Worm (Caenorhabditis elegans) whole organism, L4 larva: ENCODE data around the gene C37C3.10.

ENCODE experiments used
- D1046.2 ChIP-seq: fragments of 200-800 bp; sonication (Bioruptor generic); IDR thresholded peaks from 2 replicates; pipeline ENCODE4 v1.3.6; 2022; ENCODE audit warnings: missing genetic modification characterization, missing compliant biosample characterization
- F10B5.3 ChIP-seq: sonication (generic microtip); optimal IDR thresholded peaks from 2 replicates; lab custom pipeline; 2016; ENCODE audit warnings: mild to moderate bottlenecking, missing genetic modification characterization, missing compliant biosample characterization
- R02D3.7 ChIP-seq: fragments of 150-350 bp; sonication (generic microtip); optimal IDR thresholded peaks from 3 replicates; lab custom pipeline; 2014; ENCODE audit warnings: missing biosample characterization, missing genetic modification characterization
- T20F7.1 ChIP-seq: fragments of 200-800 bp; sonication (Bioruptor generic); optimal IDR thresholded peaks from 2 replicates; lab custom pipeline; 2018; ENCODE audit warnings: mild to moderate bottlenecking, missing genetic modification characterization, missing compliant biosample characterization
- Y75B8A.6 ChIP-seq: fragments of 200-800 bp; sonication (Bioruptor generic); IDR thresholded peaks from 2 replicates; pipeline ENCODE4 v1.3.6; 2022; ENCODE audit warnings: missing genetic modification reagents, missing genetic modification characterization, missing compliant biosample characterization
- aha-1 ChIP-seq: fragments of 150-350 bp; peaks from one replicate; lab custom pipeline; 2014; ENCODE audit warnings: missing biosample characterization, missing genetic modification characterization
- aly-2 ChIP-seq: sonication (generic microtip); optimal IDR thresholded peaks from 2 replicates; lab custom pipeline; 2018; ENCODE audit warnings: missing biosample characterization, missing genetic modification characterization
- ama-1 ChIP-seq: fragments of 150-350 bp; optimal IDR thresholded peaks from 2 replicates; lab custom pipeline; 2014; ENCODE audit warnings: inconsistent platforms, mixed read lengths
- ceh-20 ChIP-seq: fragments of 200-800 bp; sonication (Bioruptor generic); IDR thresholded peaks from 2 replicates; pipeline ENCODE4 v1.3.6; 2022; ENCODE audit warnings: missing genetic modification reagents, missing genetic modification characterization, missing compliant biosample characterization
- ceh-44 ChIP-seq: fragments of 200-800 bp; sonication (Bioruptor generic); IDR thresholded peaks from 2 replicates; pipeline ENCODE4 v1.3.6; 2022; ENCODE audit warnings: missing genetic modification reagents, missing genetic modification characterization, missing compliant biosample characterization
- ces-1 ChIP-seq: fragments of 150-350 bp; sonication (generic microtip); optimal IDR thresholded peaks from 4 replicates; lab custom pipeline; 2014; ENCODE audit warnings: missing biosample characterization, missing genetic modification reagents, missing genetic modification characterization
- ctbp-1 ChIP-seq: fragments of 200-800 bp; sonication (Bioruptor generic); IDR thresholded peaks from 2 replicates; pipeline ENCODE4 v1.3.6; 2022; ENCODE audit warnings: missing genetic modification reagents, missing genetic modification characterization, missing compliant biosample characterization
- daf-16 ChIP-seq, 3 experiments: sonication (generic microtip); optimal IDR thresholded peaks; 2 replicates each; lab custom pipeline; 2016 to 2017; ENCODE audit warnings: missing genetic modification characterization in 3 of 3, missing genetic modification reagents in 3 of 3, mild to moderate bottlenecking in 2 of 3, missing compliant biosample characterization in 2 of 3, missing biosample characterization in 1 of 3, moderate library complexity in 1 of 3
- dmd-6 ChIP-seq: fragments of 200-800 bp; sonication (Bioruptor generic); IDR thresholded peaks from 2 replicates; pipeline ENCODE4 v1.3.6; 2022; ENCODE audit warnings: missing genetic modification reagents, missing genetic modification characterization, missing compliant biosample characterization
- dmd-8 ChIP-seq: fragments of 200-800 bp; sonication (Bioruptor generic); IDR thresholded peaks from 2 replicates; pipeline ENCODE4 v1.3.6; 2022; ENCODE audit warnings: missing genetic modification characterization, missing compliant biosample characterization
- dpl-1 ChIP-seq: fragments of 150-350 bp; optimal IDR thresholded peaks from 2 replicates; lab custom pipeline; 2014; ENCODE audit warnings: missing biosample characterization, missing genetic modification reagents, missing genetic modification characterization
- dve-1 ChIP-seq: sonication (generic microtip); optimal IDR thresholded peaks from 2 replicates; lab custom pipeline; 2017; ENCODE audit warnings: antibody characterized with exemption, mild to moderate bottlenecking, missing genetic modification characterization, missing compliant biosample characterization; ENCODE audit not compliant: insufficient read depth
- egl-27 ChIP-seq: sonication (generic microtip); optimal IDR thresholded peaks from 3 replicates; lab custom pipeline; 2017; ENCODE audit warnings: missing biosample characterization, missing genetic modification reagents, missing genetic modification characterization
- fkh-10 ChIP-seq: fragments of 150-350 bp; optimal IDR thresholded peaks from 2 replicates; lab custom pipeline; 2014; ENCODE audit warnings: missing biosample characterization, missing genetic modification reagents, missing genetic modification characterization
- hmg-1.1 ChIP-seq: fragments of 200-800 bp; sonication (Bioruptor generic); IDR thresholded peaks from 2 replicates; pipeline ENCODE4 v1.3.6; 2022; ENCODE audit warnings: missing genetic modification reagents, missing genetic modification characterization, missing compliant biosample characterization
- lin-15B ChIP-seq: fragments of 150-350 bp; sonication (generic microtip); optimal IDR thresholded peaks from 3 replicates; lab custom pipeline; 2014; ENCODE audit warnings: missing biosample characterization, missing genetic modification characterization
- lin-38 ChIP-seq: fragments of 200-800 bp; sonication (Bioruptor generic); IDR thresholded peaks from 2 replicates; pipeline ENCODE4 v1.3.6; 2022; ENCODE audit warnings: missing genetic modification reagents, missing genetic modification characterization, missing compliant biosample characterization
- lir-3 ChIP-seq: sonication (generic microtip); optimal IDR thresholded peaks from 2 replicates; lab custom pipeline; 2016; ENCODE audit warnings: mild to moderate bottlenecking, missing genetic modification characterization, missing compliant biosample characterization
- madf-9 ChIP-seq: fragments of 200-800 bp; sonication (Bioruptor generic); conservative IDR thresholded peaks from 2 replicates; pipeline ENCODE4 v1.3.6; 2022; ENCODE audit warnings: missing genetic modification reagents, missing genetic modification characterization, missing compliant biosample characterization
- mdl-1 ChIP-seq, 2 experiments: fragments of 150-350 bp in 1 of 2; sonication (generic microtip) in 1 of 2; optimal IDR thresholded peaks; 2 replicates each; lab custom pipeline; 2014 to 2017; ENCODE audit warnings: missing biosample characterization in 2 of 2, missing genetic modification characterization in 2 of 2
- mes-2 ChIP-seq: sonication (generic microtip); optimal IDR thresholded peaks from 2 replicates; lab custom pipeline; 2016; ENCODE audit warnings: missing genotype, mild to moderate bottlenecking, missing genetic modification characterization, missing compliant biosample characterization; ENCODE audit not compliant: poor library complexity, severe bottlenecking
- mxl-2 ChIP-seq: fragments of 200-800 bp; sonication (Bioruptor generic); conservative IDR thresholded peaks from 2 replicates; pipeline ENCODE4 v1.3.6; 2022; ENCODE audit warnings: missing genetic modification reagents, missing genetic modification characterization, missing compliant biosample characterization
- nhr-11 ChIP-seq: fragments of 150-350 bp; optimal IDR thresholded peaks from 2 replicates; lab custom pipeline; 2014; ENCODE audit warnings: missing biosample characterization, missing genetic modification characterization
- nhr-237 ChIP-seq: sonication (generic microtip); optimal IDR thresholded peaks from 2 replicates; lab custom pipeline; 2017; ENCODE audit warnings: missing biosample characterization, missing genetic modification characterization
- nhr-28 ChIP-seq: fragments of 150-350 bp; optimal IDR thresholded peaks from 2 replicates; lab custom pipeline; 2014; ENCODE audit warnings: missing biosample characterization, missing genetic modification characterization
- nhr-42 ChIP-seq: fragments of 200-800 bp; sonication (Bioruptor generic); IDR thresholded peaks from 2 replicates; pipeline ENCODE4 v1.3.6; 2022; ENCODE audit warnings: missing genetic modification characterization, missing compliant biosample characterization
- nhr-76 ChIP-seq: fragments of 150-350 bp; optimal IDR thresholded peaks from 2 replicates; lab custom pipeline; 2014; ENCODE audit warnings: missing biosample characterization, missing genetic modification characterization
- snpc-1.2 ChIP-seq: fragments of 200-800 bp; sonication (Bioruptor generic); IDR thresholded peaks from 2 replicates; pipeline ENCODE4 v1.3.6; 2022; ENCODE audit warnings: missing genetic modification reagents, missing genetic modification characterization, missing compliant biosample characterization
- spr-3 ChIP-seq: fragments of 200-800 bp; sonication (Bioruptor generic); optimal IDR thresholded peaks from 2 replicates; lab custom pipeline; 2018; ENCODE audit warnings: mild to moderate bottlenecking, missing genetic modification characterization, missing compliant biosample characterization
- tag-97 ChIP-seq: fragments of 200-800 bp; sonication (Bioruptor generic); IDR thresholded peaks from 2 replicates; pipeline ENCODE4 v1.3.6; 2022; ENCODE audit warnings: missing genetic modification characterization, missing compliant biosample characterization
- unc-62 ChIP-seq, 3 experiments: fragments of 150-350 bp in 1 of 3; sonication (generic microtip); optimal IDR thresholded peaks in 2 of 3; peaks in 1 of 3; 1 replicate in 1 of 3; 2 replicates in 2 of 3; lab custom pipeline; 2014 to 2017; ENCODE audit warnings: missing biosample characterization in 3 of 3, missing genetic modification characterization in 3 of 3, missing genetic modification reagents in 3 of 3, missing genotype in 1 of 3
- vab-7 ChIP-seq: fragments of 200-800 bp; sonication (Bioruptor generic); IDR thresholded peaks from 2 replicates; pipeline ENCODE4 v1.3.6; 2022; ENCODE audit warnings: missing genetic modification reagents, missing genetic modification characterization, missing compliant biosample characterization
- zfp-3 ChIP-seq: fragments of 200-800 bp; sonication (Bioruptor generic); conservative IDR thresholded peaks from 2 replicates; pipeline ENCODE4 v1.3.6; 2022; ENCODE audit warnings: missing genetic modification reagents, missing genetic modification characterization, missing compliant biosample characterization
- zip-11 ChIP-seq: fragments of 200-800 bp; sonication (Bioruptor generic); IDR thresholded peaks from 2 replicates; pipeline ENCODE4 v1.3.6; 2022; ENCODE audit warnings: missing genetic modification characterization, missing compliant biosample characterization
- zip-2 ChIP-seq: fragments of 150-350 bp; optimal IDR thresholded peaks from 2 replicates; lab custom pipeline; 2014; ENCODE audit warnings: missing biosample characterization, missing genetic modification characterization

The C37C3.10 gene

ce11 chrV:7847170-7847569 lies 15.7 kb downstream of the C37C3.10 start, which contains the start of gene memo-1:
TSS of gene memo-1 (minus strand) at chrV:7847171.
- no peak for TF ChIP-seq tag-97 (GFP tag; lab: Robert Waterston, UW)
- TF ChIP-seq unc-62 (GFP tag; optimal IDR thresholded peaks at IDR 0.05 in 1 of 2; lab: Kevin White, UChicago), result peak in 1 of 2 experiments; percentile 89
- no peak for TF ChIP-seq unc-62 (tag; optimal IDR thresholded peaks at IDR 0.05; lab: Kevin White, UChicago)
- TF ChIP-seq nhr-42 (GFP tag; lab: Robert Waterston, UW), result no peak
- 0 out of 2 replicates have a peak, but pooled peaks have one; percentile 9 for TF ChIP-seq dmd-6 (GFP tag; lab: Robert Waterston, UW)
- TF ChIP-seq aha-1, result peak; percentile 33
- no peak for TF ChIP-seq dve-1 (tag; lab: Kevin White, UChicago)
- no peak for TF ChIP-seq D1046.2 (GFP tag; lab: Robert Waterston, UW)
- TF ChIP-seq madf-9, result no peak
- no peak for TF ChIP-seq mdl-1 (tag; optimal IDR thresholded peaks at IDR 0.05; lab: Kevin White, UChicago)
- no peak for TF ChIP-seq fkh-10 (GFP tag; lab: Kevin White, UChicago)
- no peak for TF ChIP-seq Y75B8A.6 (GFP tag; lab: Robert Waterston, UW)
- TF ChIP-seq snpc-1.2, result no peak
- TF ChIP-seq mxl-2 (GFP tag; lab: Robert Waterston, UW), result no peak
- TF ChIP-seq dpl-1 (GFP tag; lab: Kevin White, UChicago), result no peak
- 0 out of 2 replicates have a peak, but pooled peaks have one; percentile 17 for TF ChIP-seq lin-38 (GFP tag; lab: Robert Waterston, UW)
- no peak for TF ChIP-seq nhr-76 (tag; lab: Kevin White, UChicago)
- TF ChIP-seq aly-2, result no peak
- TF ChIP-seq mes-2, result no peak
- no peak for TF ChIP-seq R02D3.7 (tag; lab: Kevin White, UChicago)
- TF ChIP-seq, all 104 proteins: peak for 4

ce11 chrV:7842228-7842627 lies 20.6 kb downstream of the C37C3.10 start, which contains the start of gene grd-8:
TSS of gene grd-8 (plus strand) at chrV:7842528.
- TF ChIP-seq daf-16 (GFP tag; optimal IDR thresholded peaks at IDR 0.05; lab: Kevin White, UChicago) (no peak), daf-16 (tag; optimal IDR thresholded peaks at IDR 0.05; lab: Kevin White, UChicago) (no peak), dve-1 (tag; lab: Kevin White, UChicago) (no peak), hmg-1.1 (no peak), spr-3 (no peak)

ce11 chrV:7839485-7839884 lies 23.4 kb downstream of the C37C3.10 start, which contains the start of gene C37C3.12:
TSS of gene C37C3.12 (minus strand) at chrV:7839585.
- TF ChIP-seq dve-1 (tag; lab: Kevin White, UChicago), result no peak
- no peak for TF ChIP-seq dmd-6 (GFP tag; lab: Robert Waterston, UW)
- no peak for TF ChIP-seq T20F7.1 (GFP tag; lab: Kevin White, UChicago)
- TF ChIP-seq lir-3 (tag; lab: Kevin White, UChicago), result no peak
- TF ChIP-seq dmd-8 (GFP tag; lab: Robert Waterston, UW), result no peak
- no peak for TF ChIP-seq vab-7 (GFP tag; lab: Robert Waterston, UW)
- TF ChIP-seq zip-2 (tag; lab: Kevin White, UChicago), result no peak
- no peak for TF ChIP-seq ceh-20 (GFP tag; lab: Robert Waterston, UW)
- no peak for TF ChIP-seq mdl-1 (tag; optimal IDR thresholded peaks at IDR 0.05; lab: Kevin White, UChicago)
- no peak for TF ChIP-seq zip-11 (GFP tag; lab: Robert Waterston, UW)
- TF ChIP-seq ctbp-1 (GFP tag; lab: Robert Waterston, UW), result no peak
- no peak for TF ChIP-seq ceh-44 (GFP tag; lab: Robert Waterston, UW)
- no peak for TF ChIP-seq nhr-11 (tag; lab: Kevin White, UChicago)
- TF ChIP-seq D1046.2 (GFP tag; lab: Robert Waterston, UW), result no peak
- TF ChIP-seq nhr-42 (GFP tag; lab: Robert Waterston, UW), result no peak
- no peak for TF ChIP-seq zfp-3
- no peak for TF ChIP-seq lin-15B (tag; lab: Kevin White, UChicago)
- no peak for TF ChIP-seq hmg-1.1

- TF ChIP-seq F10B5.3 (no peak), nhr-28 (tag; lab: Kevin White, UChicago) (peak; percentile 4), ctbp-1 (GFP tag; lab: Robert Waterston, UW) (no peak), ces-1 (GFP tag; lab: Kevin White, UChicago) (no peak), nhr-237 (no peak), egl-27 (no peak), ama-1 (lab: Kevin White, UChicago) (peak; percentile 5), aly-2 (no peak)
These were observed 25.1 kb downstream of the C37C3.10 start, which contains the start of gene ttr-33 for ce11 chrV:7837809-7838208. TSS of gene ttr-33 (minus strand) at chrV:7837909.
